Worm (Caenorhabditis elegans): ENCODE results near the gene C33G3.5.

DNA sequence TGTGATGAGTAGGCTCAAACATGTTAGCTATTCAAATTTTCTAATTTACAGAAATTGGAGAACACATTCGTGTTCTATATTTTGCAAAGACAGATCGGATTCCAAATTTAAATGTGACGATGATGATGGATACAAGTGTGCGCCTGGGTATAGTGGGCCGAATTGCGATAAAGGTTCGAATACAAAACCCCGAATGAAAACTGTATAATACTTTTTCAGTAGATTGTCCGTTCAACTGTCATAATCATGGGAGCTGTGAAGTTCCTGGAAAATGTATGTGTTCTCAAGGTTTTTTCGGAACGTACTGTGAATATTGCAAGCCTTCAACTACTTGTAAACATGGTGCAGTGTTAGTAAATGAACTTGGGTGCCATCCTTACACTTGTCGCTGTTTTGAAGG is 12.5 kb upstream of the C33G3.5 start:
- no peak for TF ChIP-seq unc-62 (GFP tag; optimal IDR thresholded peaks at IDR 0.05)
- no peak for TF ChIP-seq lin-15B (tag; optimal IDR thresholded peaks at IDR 0.05)
- no peak for TF ChIP-seq fkh-10 (GFP tag; optimal IDR thresholded peaks at IDR 0.05)
- TF ChIP-seq ztf-11 (tag; optimal IDR thresholded peaks at IDR 0.05): no peak
- TF ChIP-seq nhr-77 (tag; optimal IDR thresholded peaks at IDR 0.05): no peak
- no peak for TF ChIP-seq egl-27 (tag; optimal IDR thresholded peaks at IDR 0.05)
- no peak for TF ChIP-seq elt-3 (tag; optimal IDR thresholded peaks at IDR 0.05)
- TF ChIP-seq daf-12 (tag; optimal IDR thresholded peaks at IDR 0.05): no peak
- no peak for TF ChIP-seq ceh-82 (tag; optimal IDR thresholded peaks at IDR 0.05)
